Fruit fly (Drosophila melanogaster): ENCODE measurements around the gene CG33635.

dm6 chr2L:170383-170782 is 11.9 kb upstream of the CG33635 start:
- TF ChIP-seq EcR (GFP tag; optimal IDR thresholded peaks at IDR 0.05) (no peak), CG12605 (GFP tag; IDR thresholded peaks at IDR 0.05) (no peak), fd96Ca (GFP tag; IDR thresholded peaks at IDR 0.05) (no peak), Pif1A (GFP tag; optimal IDR thresholded peaks at IDR 0.05) (no peak), D1 (tag; optimal IDR thresholded peaks at IDR 0.05) (no peak), CG34367 (tag; optimal IDR thresholded peaks at IDR 0.05) (no peak), CG17806 (tag; optimal IDR thresholded peaks at IDR 0.05) (no peak), CG4496 (GFP tag; IDR thresholded peaks at IDR 0.05) (no peak), CG10348 (GFP tag; IDR thresholded peaks at IDR 0.05) (no peak), CG8301 (tag; optimal IDR thresholded peaks at IDR 0.05) (no peak), CG9948 (tag; optimal IDR thresholded peaks at IDR 0.05) (no peak)
